Fruit fly (Drosophila melanogaster) whole organism, prepupa: ENCODE data around the gene CG14280.

ENCODE experiments used
- CG10631 ChIP-seq: fragments of 200-800 bp; sonication (Bioruptor generic); optimal IDR thresholded peaks from 2 replicates; lab custom pipeline; 2016; ENCODE audit warnings: missing biosample characterization, missing genetic modification characterization
- CG10669 ChIP-seq: fragments of 200-800 bp; sonication (Bioruptor generic); optimal IDR thresholded peaks from 3 replicates; lab custom pipeline; 2018; ENCODE audit warnings: missing biosample characterization, mild to moderate bottlenecking, missing genetic modification characterization, moderate library complexity
- CG11294 ChIP-seq: fragments of 200-800 bp; sonication (Bioruptor generic); IDR thresholded peaks from 2 replicates; pipeline ENCODE4 v1.3.6; 2022; ENCODE audit warnings: missing biosample characterization, missing genetic modification characterization
- CG11762 ChIP-seq: fragments of 200-800 bp; sonication (Bioruptor generic); optimal IDR thresholded peaks from 3 replicates; lab custom pipeline; 2016; ENCODE audit warnings: missing biosample characterization, missing genetic modification characterization; ENCODE audit not compliant: insufficient read depth
- CG11902 ChIP-seq: fragments of 200-800 bp; sonication (Bioruptor generic); optimal IDR thresholded peaks from 3 replicates; lab custom pipeline; 2016; ENCODE audit warnings: missing biosample characterization, missing genetic modification characterization
- CG15336 ChIP-seq: fragments of 200-800 bp; sonication (Bioruptor generic); IDR thresholded peaks from 2 replicates; pipeline ENCODE4 v1.3.6; 2022; ENCODE audit warnings: missing biosample characterization, missing genetic modification characterization
- CG1621 ChIP-seq: fragments of 200-800 bp; sonication (Bioruptor generic); optimal IDR thresholded peaks from 3 replicates; lab custom pipeline; 2018; ENCODE audit warnings: missing biosample characterization, mild to moderate bottlenecking, missing genetic modification characterization
- CG16779 ChIP-seq: fragments of 200-800 bp; sonication (Bioruptor generic); optimal IDR thresholded peaks from 3 replicates; lab custom pipeline; 2017; ENCODE audit warnings: missing biosample characterization, mild to moderate bottlenecking, missing genetic modification characterization
- CG3032 ChIP-seq: fragments of 200-800 bp; optimal IDR thresholded peaks from 2 replicates; lab custom pipeline; 2019; ENCODE audit warnings: missing biosample characterization, mild to moderate bottlenecking, missing genetic modification characterization, moderate library complexity
- CG4318 ChIP-seq: fragments of 200-800 bp; sonication (Bioruptor generic); optimal IDR thresholded peaks from 3 replicates; lab custom pipeline; 2017; ENCODE audit warnings: missing biosample characterization, mild to moderate bottlenecking, missing genetic modification characterization
- CG6163 ChIP-seq: fragments of 200-800 bp; sonication (Bioruptor generic); IDR thresholded peaks from 3 replicates; pipeline ENCODE4 v1.3.6; 2022; ENCODE audit warnings: missing biosample characterization, missing genetic modification characterization
- CG6276 ChIP-seq: fragments of 200-800 bp; sonication (Bioruptor generic); optimal IDR thresholded peaks from 2 replicates; lab custom pipeline; 2017; ENCODE audit warnings: missing biosample characterization, mild to moderate bottlenecking, missing genetic modification characterization
- CG6792 ChIP-seq: fragments of 200-800 bp; sonication (Bioruptor generic); optimal IDR thresholded peaks from 3 replicates; lab custom pipeline; 2016; ENCODE audit warnings: missing biosample characterization, missing genetic modification characterization
- CG8319 ChIP-seq: fragments of 200-800 bp; sonication (Bioruptor generic); optimal IDR thresholded peaks from 3 replicates; lab custom pipeline; 2016; ENCODE audit warnings: missing biosample characterization, missing genetic modification characterization
- CG9139 ChIP-seq: fragments of 200-800 bp; sonication (Bioruptor generic); optimal IDR thresholded peaks from 3 replicates; lab custom pipeline; 2017; ENCODE audit warnings: missing biosample characterization, mild to moderate bottlenecking, missing genetic modification characterization
- Eip75B ChIP-seq: fragments of 200-800 bp; sonication (Bioruptor generic); optimal IDR thresholded peaks from 3 replicates; lab custom pipeline; 2016; ENCODE audit warnings: missing biosample characterization, missing genetic modification characterization
- Eip78C ChIP-seq: fragments of 200-800 bp; sonication (Bioruptor generic); peaks from one replicate; lab custom pipeline; 2016; ENCODE audit warnings: missing biosample characterization, missing genetic modification characterization
- Eip93F ChIP-seq: fragments of 200-800 bp; sonication (Bioruptor generic); optimal IDR thresholded peaks from 2 replicates; lab custom pipeline; 2016; ENCODE audit warnings: missing biosample characterization, mild to moderate bottlenecking, missing genetic modification characterization
- Ets96B ChIP-seq: fragments of 200-800 bp; optimal IDR thresholded peaks from 2 replicates; lab custom pipeline; 2019; ENCODE audit warnings: missing biosample characterization, mild to moderate bottlenecking, missing genetic modification characterization, moderate library complexity
- Hr39 ChIP-seq: fragments of 200-800 bp; sonication (Bioruptor generic); optimal IDR thresholded peaks from 2 replicates; lab custom pipeline; 2016; ENCODE audit warnings: missing biosample characterization, missing genetic modification characterization
- Hr4 ChIP-seq: fragments of 200-800 bp; sonication (Bioruptor generic); optimal IDR thresholded peaks from 3 replicates; lab custom pipeline; 2016; ENCODE audit warnings: missing biosample characterization, missing genetic modification characterization
- Lpt ChIP-seq: fragments of 200-800 bp; sonication (Bioruptor generic); optimal IDR thresholded peaks from 3 replicates; lab custom pipeline; 2016; ENCODE audit warnings: missing biosample characterization, missing genetic modification characterization
- OdsH ChIP-seq: fragments of 200-800 bp; sonication (Bioruptor generic); optimal IDR thresholded peaks from 3 replicates; lab custom pipeline; 2016; ENCODE audit warnings: missing biosample characterization, missing genetic modification characterization
- Smox ChIP-seq: fragments of 200-800 bp; sonication (Bioruptor generic); optimal IDR thresholded peaks from 3 replicates; lab custom pipeline; 2016; ENCODE audit warnings: missing biosample characterization, missing genetic modification characterization
- Sox14 ChIP-seq: fragments of 200-800 bp; sonication (Bioruptor generic); optimal IDR thresholded peaks from 3 replicates; lab custom pipeline; 2016; ENCODE audit warnings: missing biosample characterization, missing genetic modification characterization
- Sox15 ChIP-seq: fragments of 200-800 bp; sonication (Bioruptor generic); optimal IDR thresholded peaks from 3 replicates; lab custom pipeline; 2016; ENCODE audit warnings: missing biosample characterization, missing genetic modification characterization
- achi ChIP-seq: fragments of 200-800 bp; sonication (Bioruptor generic); optimal IDR thresholded peaks from 3 replicates; lab custom pipeline; 2016; ENCODE audit warnings: missing biosample characterization, missing genetic modification characterization
- acj6 ChIP-seq: fragments of 200-800 bp; sonication (Bioruptor generic); optimal IDR thresholded peaks from 3 replicates; lab custom pipeline; 2016; ENCODE audit warnings: missing biosample characterization, missing genetic modification characterization
- cyc ChIP-seq: fragments of 200-800 bp; sonication (Bioruptor generic); optimal IDR thresholded peaks from 3 replicates; lab custom pipeline; 2016; ENCODE audit warnings: missing biosample characterization, missing genetic modification characterization
- dac ChIP-seq: fragments of 200-800 bp; sonication (Bioruptor generic); optimal IDR thresholded peaks from 2 replicates; lab custom pipeline; 2017; ENCODE audit warnings: missing biosample characterization, mild to moderate bottlenecking, missing genetic modification characterization
- eg ChIP-seq: fragments of 200-800 bp; sonication (Bioruptor generic); IDR thresholded peaks from 3 replicates; pipeline ENCODE4 v1.3.6; 2022; ENCODE audit warnings: missing biosample characterization, missing genetic modification characterization
- fd85E ChIP-seq: fragments of 200-800 bp; sonication (Bioruptor generic); optimal IDR thresholded peaks from 3 replicates; lab custom pipeline; 2016; ENCODE audit warnings: missing biosample characterization, missing genetic modification characterization
- fkh ChIP-seq: fragments of 200-800 bp; sonication (Bioruptor generic); optimal IDR thresholded peaks from 3 replicates; lab custom pipeline; 2017; ENCODE audit warnings: missing biosample characterization, mild to moderate bottlenecking, missing genetic modification characterization, moderate library complexity
- lz ChIP-seq: fragments of 200-800 bp; sonication (Bioruptor generic); optimal IDR thresholded peaks from 3 replicates; lab custom pipeline; 2016; ENCODE audit warnings: missing biosample characterization, missing genetic modification characterization
- pdm3 ChIP-seq: fragments of 200-800 bp; sonication (Bioruptor generic); optimal IDR thresholded peaks from 3 replicates; lab custom pipeline; 2016; ENCODE audit warnings: missing biosample characterization, missing genetic modification characterization
- spab ChIP-seq: fragments of 200-800 bp; sonication (Bioruptor generic); optimal IDR thresholded peaks from 2 replicates; lab custom pipeline; 2017; ENCODE audit warnings: missing biosample characterization, mild to moderate bottlenecking, missing genetic modification characterization, missing genetic modification reagents
- ss ChIP-seq, 2 experiments: fragments of 200-800 bp; sonication (Bioruptor generic); optimal IDR thresholded peaks; 2 replicates in 1 of 2; 3 replicates in 1 of 2; lab custom pipeline; 2017 to 2018; ENCODE audit warnings: mild to moderate bottlenecking in 2 of 2, missing biosample characterization in 2 of 2, missing genetic modification characterization in 2 of 2, moderate library complexity in 1 of 2
- svp ChIP-seq: fragments of 200-800 bp; sonication (Bioruptor generic); peaks from one replicate; lab custom pipeline; 2016; ENCODE audit warnings: missing biosample characterization, missing genetic modification characterization
- vri ChIP-seq: fragments of 200-800 bp; sonication (Bioruptor generic); optimal IDR thresholded peaks from 3 replicates; lab custom pipeline; 2016; ENCODE audit warnings: missing biosample characterization, mild to moderate bottlenecking, missing genetic modification characterization

The CG14280 gene

DNA sequence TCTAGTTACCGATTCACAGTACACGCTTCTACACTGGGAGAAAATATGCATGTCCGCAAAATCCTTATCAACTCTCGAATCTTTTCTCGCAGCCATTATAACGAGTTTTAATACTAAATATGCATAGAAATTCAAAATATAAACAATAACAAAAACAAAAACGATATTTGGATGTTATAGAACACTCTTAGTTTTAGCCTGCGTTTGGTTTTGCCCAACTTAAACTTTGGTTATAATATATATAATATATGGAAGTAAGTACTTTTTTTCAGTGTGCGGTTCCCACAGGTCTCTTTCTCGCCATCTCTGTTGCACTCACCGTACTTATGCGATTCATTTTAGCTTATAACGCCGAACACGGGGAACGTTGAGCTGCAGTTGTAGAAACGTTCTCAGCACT is 44.8 kb upstream of the CG14280 start, which contains the start of gene cry (continued):
- TF ChIP-seq eg (GFP tag; lab: Robert Waterston, UW), result peak; percentile 77
- TF ChIP-seq Hr4 (GFP tag; lab: Kevin White, UChicago), result peak; percentile 85
- peak; percentile 82 for TF ChIP-seq CG6792 (GFP tag; lab: Kevin White, UChicago)
- peak; percentile 86 for TF ChIP-seq Lpt
- peak; percentile 78 for TF ChIP-seq CG11294 (GFP tag; lab: Robert Waterston, UW)
- TF ChIP-seq Sox14 (GFP tag; lab: Kevin White, UChicago), result peak; percentile 86
- peak; percentile 91 for TF ChIP-seq spab (GFP tag; lab: Kevin White, UChicago)
- TF ChIP-seq CG11902 (GFP tag; lab: Kevin White, UChicago), result peak; percentile 81
- no peak for TF ChIP-seq svp (GFP tag; lab: Kevin White, UChicago)
- TF ChIP-seq CG16779 (tag; lab: Kevin White, UChicago), result peak; percentile 83
- TF ChIP-seq OdsH (GFP tag; lab: Kevin White, UChicago), result peak; percentile 94
- peak; percentile 92 for TF ChIP-seq achi (GFP tag; lab: Kevin White, UChicago)
- TF ChIP-seq CG1621, result peak; percentile 86
- TF ChIP-seq pdm3 (GFP tag; lab: Kevin White, UChicago), result peak; percentile 84
- TF ChIP-seq, all 60 proteins: peak for 55

DNA sequence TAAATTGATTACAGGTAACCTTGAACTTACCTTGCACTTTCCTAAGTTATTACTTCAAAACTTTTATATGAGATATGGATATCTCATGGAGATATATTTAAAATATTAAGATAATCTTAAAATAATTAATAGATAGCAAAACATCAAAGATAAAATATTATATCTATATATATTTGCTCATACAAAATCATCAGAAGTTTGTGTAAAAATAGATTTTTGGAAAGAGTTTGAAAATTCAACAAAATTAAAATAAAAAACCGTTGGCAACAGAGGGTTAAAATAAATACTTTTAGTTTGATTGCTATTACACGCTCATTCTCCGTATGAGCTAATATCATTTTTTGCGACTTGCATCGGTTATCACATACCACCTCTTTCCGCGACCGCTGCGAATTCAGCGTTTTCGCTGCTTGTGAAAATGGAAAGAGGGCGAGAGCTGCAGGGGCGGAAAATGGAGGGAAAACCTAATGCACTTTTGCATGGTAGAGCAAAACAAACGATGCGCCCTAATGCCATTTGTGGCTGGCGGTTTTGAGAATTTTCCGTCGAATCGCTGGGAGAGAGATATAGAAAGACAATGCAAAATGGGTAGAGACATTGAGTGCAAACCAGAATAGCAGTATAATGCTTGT is 43.9 kb upstream of the CG14280 start:
- TF ChIP-seq vri (GFP tag; lab: Kevin White, UChicago), result peak; percentile 4
- no peak for TF ChIP-seq CG11294 (GFP tag; lab: Robert Waterston, UW)
- TF ChIP-seq fd85E (GFP tag; lab: Kevin White, UChicago), result no peak
- no peak for TF ChIP-seq svp (GFP tag; lab: Kevin White, UChicago)

DNA sequence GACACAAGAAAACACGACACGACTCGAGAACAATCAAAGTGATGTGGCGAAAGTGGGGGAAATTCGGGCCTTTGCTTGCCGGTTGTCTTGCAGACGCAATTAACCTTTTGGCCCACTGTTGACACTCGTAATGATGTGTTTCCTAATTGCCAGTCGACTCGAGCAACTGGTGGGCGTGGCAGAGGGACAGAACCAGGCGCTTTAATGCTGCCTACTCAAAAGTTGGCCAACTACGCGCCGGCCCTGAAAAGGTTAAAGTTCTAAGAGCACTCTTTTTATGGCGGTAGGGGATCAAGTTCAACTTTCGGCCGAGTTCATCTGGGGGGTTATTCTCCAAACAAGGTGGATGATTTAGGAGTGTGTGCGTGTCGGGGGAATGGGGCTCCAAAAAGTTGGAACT is 35.2 kb upstream of the CG14280 start:
- TF ChIP-seq CG16779 (tag; lab: Kevin White, UChicago), result no peak
- no peak for TF ChIP-seq cyc (GFP tag; lab: Kevin White, UChicago)
- no peak for TF ChIP-seq Eip75B
- no peak for TF ChIP-seq CG4318 (GFP tag; lab: Kevin White, UChicago)
- no peak for TF ChIP-seq CG9139 (GFP tag; lab: Kevin White, UChicago)
- no peak for TF ChIP-seq CG10669
- TF ChIP-seq acj6 (GFP tag; lab: Kevin White, UChicago), result no peak
- TF ChIP-seq fkh, result no peak
- TF ChIP-seq CG6792 (GFP tag; lab: Kevin White, UChicago), result no peak
- no peak for TF ChIP-seq Ets96B (tag; lab: Kevin White, UChicago)
- TF ChIP-seq Hr4 (GFP tag; lab: Kevin White, UChicago), result no peak
- no peak for TF ChIP-seq CG3032

DNA sequence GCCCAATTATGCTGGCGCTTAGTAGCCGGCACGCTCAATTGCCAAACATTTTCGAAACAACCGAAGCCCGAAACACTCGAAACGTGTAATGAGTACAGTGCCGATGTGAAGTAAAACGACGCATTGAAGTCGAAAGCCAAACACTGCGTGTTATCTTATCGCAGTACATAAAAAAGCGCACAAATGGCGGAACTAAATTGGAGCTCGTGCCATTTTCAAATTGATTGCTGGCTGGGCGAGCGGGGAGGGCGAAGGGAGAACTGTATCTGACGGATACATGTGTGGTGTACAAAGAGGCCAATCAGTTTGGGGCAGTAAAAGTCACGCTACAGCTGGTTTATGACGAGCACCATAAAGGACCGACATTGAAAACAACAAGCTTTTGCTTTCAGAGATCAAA is 33.2 kb upstream of the CG14280 start:
- TF ChIP-seq Smox (GFP tag; lab: Kevin White, UChicago) (no peak), vri (GFP tag; lab: Kevin White, UChicago) (peak; percentile 12), dac (GFP tag; lab: Kevin White, UChicago) (no peak), fkh (peak; percentile 48), Hr39 (GFP tag; lab: Kevin White, UChicago) (no peak), pdm3 (GFP tag; lab: Kevin White, UChicago) (no peak)
- TF ChIP-seq, all 60 proteins: peak for 2

DNA sequence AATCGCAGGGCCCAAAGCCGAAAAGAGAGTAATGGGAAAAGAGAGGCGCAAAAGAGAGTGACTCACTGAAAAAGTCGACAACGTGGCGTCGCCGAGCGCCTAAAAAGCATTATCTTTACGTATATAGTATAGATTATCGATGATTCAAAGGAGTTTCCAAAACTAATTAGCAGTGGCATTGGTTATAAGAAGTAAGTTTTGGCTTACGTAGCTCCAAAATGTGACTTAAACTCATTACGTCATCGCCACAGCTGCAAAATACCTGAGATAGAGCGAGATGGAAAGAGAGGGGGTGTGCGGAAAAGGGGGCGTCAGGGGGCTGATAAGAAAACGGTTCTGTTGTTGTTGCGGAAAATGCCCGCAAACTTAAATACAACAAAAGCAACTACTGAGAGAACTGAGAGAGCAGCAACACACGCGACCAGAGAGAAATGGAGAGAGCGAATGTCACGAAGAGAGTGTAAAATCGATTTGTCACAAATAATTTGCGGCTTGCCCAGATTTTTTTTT is 31.1 kb upstream of the CG14280 start:
- peak; percentile 7 for TF ChIP-seq Lpt
- TF ChIP-seq CG8319 (GFP tag; lab: Kevin White, UChicago), result no peak
- no peak for TF ChIP-seq CG16779 (tag; lab: Kevin White, UChicago)
- no peak for TF ChIP-seq CG10631 (GFP tag; lab: Kevin White, UChicago)
- peak; percentile 54 for TF ChIP-seq svp (GFP tag; lab: Kevin White, UChicago)
- peak in 1 of 2 experiments; percentile 14 for TF ChIP-seq ss (GFP tag; optimal IDR thresholded peaks at IDR 0.05; lab: Kevin White, UChicago)
- TF ChIP-seq CG11762, result no peak
- no peak for TF ChIP-seq Ets96B (tag; lab: Kevin White, UChicago)
- no peak for TF ChIP-seq CG3032
- TF ChIP-seq lz, result no peak
- no peak; the same call in 2 of the 3 replicates for TF ChIP-seq eg (GFP tag; lab: Robert Waterston, UW)
- peak; percentile 0 for TF ChIP-seq Eip78C (GFP tag; lab: Kevin White, UChicago)
- no peak for TF ChIP-seq CG11902 (GFP tag; lab: Kevin White, UChicago)
- 0 out of 2 replicates have a peak, but pooled peaks have one; percentile 15 for TF ChIP-seq CG15336
- no peak for TF ChIP-seq Eip93F (GFP tag; lab: Kevin White, UChicago)
- no peak for TF ChIP-seq CG6276 (GFP tag; lab: Kevin White, UChicago)
- TF ChIP-seq Hr4 (GFP tag; lab: Kevin White, UChicago), result no peak
- TF ChIP-seq pdm3 (GFP tag; lab: Kevin White, UChicago), result no peak
- no peak for TF ChIP-seq CG11294 (GFP tag; lab: Robert Waterston, UW)
- no peak for TF ChIP-seq Sox15 (GFP tag; lab: Kevin White, UChicago)
- TF ChIP-seq CG6163 (GFP tag; lab: Robert Waterston, UW), result no peak
- peak; percentile 44 for TF ChIP-seq vri (GFP tag; lab: Kevin White, UChicago)
